Worm (Caenorhabditis elegans): ENCODE results near the gene F42A6.2.

DNA sequence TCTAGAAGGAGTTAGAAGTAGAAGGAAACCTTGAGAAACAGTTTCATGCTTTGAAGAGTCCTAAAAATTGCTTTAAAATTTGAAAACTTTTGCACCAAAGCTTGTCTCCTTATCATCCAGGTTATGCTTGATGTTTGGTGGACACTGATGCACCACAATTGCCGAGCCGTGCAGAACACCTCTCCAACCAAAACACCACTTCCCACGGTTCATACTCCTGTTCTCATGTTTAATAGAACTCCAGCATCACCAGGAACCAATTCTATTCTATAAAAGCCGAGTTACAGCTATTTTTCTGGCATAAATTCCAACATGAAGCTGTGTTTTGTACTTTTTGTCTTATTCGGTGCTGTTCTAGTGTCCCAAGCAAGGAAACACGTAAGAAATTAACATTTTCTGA is at the start of gene F42A6.2:
- TF ChIP-seq cog-1 (tag; optimal IDR thresholded peaks at IDR 0.05) (no peak), ref-1 (GFP tag; conservative IDR thresholded peaks at IDR 0.05) (no peak), flt-1 (GFP tag; IDR thresholded peaks at IDR 0.05) (no peak), ztf-23 (GFP tag; IDR thresholded peaks at IDR 0.05) (no peak), klf-2 (GFP tag; conservative IDR thresholded peaks at IDR 0.05) (no peak), ztf-29 (GFP tag; IDR thresholded peaks at IDR 0.05) (no peak), med-1 (GFP tag; optimal IDR thresholded peaks at IDR 0.05; ENCODE audit: insufficient read depth) (no peak), tab-1 (GFP tag; IDR thresholded peaks at IDR 0.05) (no peak), T22C8.4 (GFP tag; IDR thresholded peaks at IDR 0.05) (no peak)

Data from whole organism, midembryonic.